Fruit fly (Drosophila melanogaster): Measurements from ENCODE around the gene dco.

dco gene

DNA sequence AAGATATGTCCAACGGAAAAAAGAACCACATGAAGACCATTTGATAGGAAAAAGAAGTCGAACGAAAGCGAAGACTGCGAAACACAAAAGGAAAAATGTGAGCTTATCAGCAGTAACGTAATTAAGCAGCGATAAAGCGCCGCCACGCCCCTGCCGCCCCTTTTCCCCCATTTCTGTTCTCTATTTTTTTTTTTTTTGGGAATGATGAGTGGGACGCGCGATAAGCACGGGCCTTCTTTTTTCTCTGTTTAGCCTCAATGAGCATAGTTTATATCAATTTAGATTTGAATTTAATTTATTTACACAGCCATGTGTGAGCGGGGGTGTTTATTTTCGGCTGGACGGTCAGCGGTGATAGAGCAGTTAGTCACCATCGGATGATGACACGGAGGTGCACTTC, 50.9 kb downstream of the dco start (continued):
- no peak for TF ChIP-seq CG7987 (GFP tag; optimal IDR thresholded peaks at IDR 0.05)
- no peak for TF ChIP-seq CG15011 (GFP tag; optimal IDR thresholded peaks at IDR 0.05)
- TF ChIP-seq dan (GFP tag; IDR thresholded peaks at IDR 0.05) = no peak
- no peak for TF ChIP-seq Neu2 (GFP tag; optimal IDR thresholded peaks at IDR 0.05; ENCODE audit: borderline replicate concordance)
- TF ChIP-seq CG12219 (GFP tag; optimal IDR thresholded peaks at IDR 0.05) = no peak
- no peak for TF ChIP-seq CG11085 (GFP tag; IDR thresholded peaks at IDR 0.05)
- TF ChIP-seq cwo (GFP tag; optimal IDR thresholded peaks at IDR 0.05) = peak; percentile 48
- no peak for TF ChIP-seq CG8944 (GFP tag; optimal IDR thresholded peaks at IDR 0.05)
- no peak for TF ChIP-seq CG30403 (GFP tag; optimal IDR thresholded peaks at IDR 0.05)
- no peak for TF ChIP-seq ara (GFP tag; IDR thresholded peaks at IDR 0.05)
- no peak for TF ChIP-seq CG4360 (GFP tag; IDR thresholded peaks at IDR 0.05)
- no peak for TF ChIP-seq eve (GFP tag; optimal IDR thresholded peaks at IDR 0.05)
- no peak for TF ChIP-seq CG15073 (GFP tag; optimal IDR thresholded peaks at IDR 0.05)
- no peak for TF ChIP-seq onecut (GFP tag; IDR thresholded peaks at IDR 0.05)
- TF ChIP-seq toy (GFP tag; IDR thresholded peaks at IDR 0.05) = no peak
- TF ChIP-seq Eip74EF (GFP tag; optimal IDR thresholded peaks at IDR 0.05) = no peak
- no peak for TF ChIP-seq CG2202 (tag; optimal IDR thresholded peaks at IDR 0.05)
- no peak for TF ChIP-seq CG18011 (GFP tag; optimal IDR thresholded peaks at IDR 0.05)
- no peak for TF ChIP-seq dati (GFP tag; IDR thresholded peaks at IDR 0.05)
- peak; percentile 63 for TF ChIP-seq lab (GFP tag; optimal IDR thresholded peaks at IDR 0.05)
- no peak for TF ChIP-seq repo (GFP tag; optimal IDR thresholded peaks at IDR 0.05)
- TF ChIP-seq ranshi (GFP tag; IDR thresholded peaks at IDR 0.05) = no peak
- no peak for TF ChIP-seq nmo (GFP tag; optimal IDR thresholded peaks at IDR 0.05)
- no peak for TF ChIP-seq Blimp-1 (GFP tag; optimal IDR thresholded peaks at IDR 0.05)
- no peak for TF ChIP-seq CG9437 (GFP tag; optimal IDR thresholded peaks at IDR 0.05)
- no peak for TF ChIP-seq CG6765 (GFP tag; optimal IDR thresholded peaks at IDR 0.05)
- no peak for TF ChIP-seq CG43689 (GFP tag; IDR thresholded peaks at IDR 0.05)
- no peak for TF ChIP-seq ftz-f1 (GFP tag; optimal IDR thresholded peaks at IDR 0.05)
- no peak for TF ChIP-seq Trl (optimal IDR thresholded peaks at IDR 0.05)
- TF ChIP-seq Trl (GFP tag; optimal IDR thresholded peaks at IDR 0.05) = no peak
- no peak for TF ChIP-seq Meics (GFP tag; optimal IDR thresholded peaks at IDR 0.05)
- no peak for TF ChIP-seq chm (GFP tag; IDR thresholded peaks at IDR 0.05)
- no peak for TF ChIP-seq insv (GFP tag; optimal IDR thresholded peaks at IDR 0.05)
- TF ChIP-seq sim (GFP tag; IDR thresholded peaks at IDR 0.05) = no peak
- peak; percentile 61 for TF ChIP-seq sug (tag; optimal IDR thresholded peaks at IDR 0.05)
- no peak for TF ChIP-seq CG10979 (tag; optimal IDR thresholded peaks at IDR 0.05)
- TF ChIP-seq Asciz (GFP tag; optimal IDR thresholded peaks at IDR 0.05) = no peak
- TF ChIP-seq CG9817 (tag; optimal IDR thresholded peaks at IDR 0.05) = no peak
- no peak for TF ChIP-seq wor (GFP tag; IDR thresholded peaks at IDR 0.05)
- no peak for TF ChIP-seq CG6683 (GFP tag; optimal IDR thresholded peaks at IDR 0.05)
- TF ChIP-seq bowl (GFP tag; IDR thresholded peaks at IDR 0.05) = no peak
- no peak for TF ChIP-seq Hr51 (GFP tag; optimal IDR thresholded peaks at IDR 0.05)
- no peak for TF ChIP-seq CG3838 (GFP tag; optimal IDR thresholded peaks at IDR 0.05)
- no peak for TF ChIP-seq bab2 (GFP tag; optimal IDR thresholded peaks at IDR 0.05)
- TF ChIP-seq CG15696 (tag; optimal IDR thresholded peaks at IDR 0.05) = no peak
- TF ChIP-seq Sry-β (GFP tag; optimal IDR thresholded peaks at IDR 0.05) = no peak
- TF ChIP-seq Mes4 (GFP tag; optimal IDR thresholded peaks at IDR 0.05) = no peak
- TF ChIP-seq sqz (GFP tag; optimal IDR thresholded peaks at IDR 0.05) = peak; percentile 51
- TF ChIP-seq Stat92E (GFP tag; optimal IDR thresholded peaks at IDR 0.05) = no peak
- TF ChIP-seq ems (GFP tag; optimal IDR thresholded peaks at IDR 0.05) = no peak
- peak; percentile 61 for TF ChIP-seq mirr (GFP tag; optimal IDR thresholded peaks at IDR 0.05)
- TF ChIP-seq sens-2 (GFP tag; IDR thresholded peaks at IDR 0.05) = no peak
